Worm (Caenorhabditis elegans) whole organism, young adult: ENCODE data around the gene K02D10.4.

Source experiments
- D2030.7 ChIP-seq: fragments of 200-800 bp; sonication (Bioruptor generic); IDR thresholded peaks from 2 replicates; pipeline ENCODE4 v1.3.6; 2022; ENCODE audit warnings: missing genetic modification reagents, missing genetic modification characterization, missing compliant biosample characterization
- ama-1 ChIP-seq, 3 experiments: fragments of 150-350 bp in 1 of 3; sonication (generic microtip) in 2 of 3; optimal IDR thresholded peaks; 2 replicates each; lab custom pipeline; 2014 to 2018; ENCODE audit warnings: missing biosample characterization in 2 of 3, missing genetic modification characterization in 2 of 3, missing genetic modification reagents in 2 of 3
- chd-7 ChIP-seq: sonication (generic microtip); optimal IDR thresholded peaks from 2 replicates; lab custom pipeline; 2016; ENCODE audit warnings: mild to moderate bottlenecking, missing genetic modification characterization, moderate library complexity, missing compliant biosample characterization
- egl-18 ChIP-seq: fragments of 200-800 bp; sonication (Bioruptor generic); IDR thresholded peaks from 2 replicates; pipeline ENCODE4 v1.3.6; 2022; ENCODE audit warnings: missing genetic modification reagents, missing genetic modification characterization, missing compliant biosample characterization
- hlh-26 ChIP-seq: fragments of 200-800 bp; sonication (Bioruptor generic); conservative IDR thresholded peaks from 2 replicates; pipeline ENCODE4 v1.3.6; 2022; ENCODE audit warnings: missing genetic modification reagents, missing genetic modification characterization, missing compliant biosample characterization
- pha-4 ChIP-seq: fragments of 150-350 bp; sonication (generic microtip); optimal IDR thresholded peaks from 2 replicates; lab custom pipeline; 2014; ENCODE audit warnings: missing biosample characterization, missing genetic modification reagents, missing genetic modification characterization

ce11 chrIII:8741955-8742354 is 37.9 kb downstream of the K02D10.4 start:
- TF ChIP-seq D2030.7 (GFP tag; lab: Robert Waterston, UW), result no peak
- TF ChIP-seq hlh-26 (GFP tag; lab: Robert Waterston, UW), result no peak
- TF ChIP-seq chd-7 (tag; lab: Kevin White, UChicago), result no peak
- no peak for TF ChIP-seq egl-18 (GFP tag; lab: Robert Waterston, UW)
- no peak for TF ChIP-seq pha-4
- no peak for TF ChIP-seq ama-1 (optimal IDR thresholded peaks at IDR 0.05; lab: Kevin White, UChicago)
- TF ChIP-seq ama-1 (GFP tag; optimal IDR thresholded peaks at IDR 0.05; lab: Kevin White, UChicago), result no peak
